Worm (Caenorhabditis elegans) whole organism, midembryonic: ENCODE measurements around the gene mth-1.

ENCODE experiments used
- T22C8.4 ChIP-seq: fragments of 200-800 bp; sonication (Bioruptor generic); IDR thresholded peaks from 2 replicates; pipeline ENCODE4 v1.3.6; 2022; ENCODE audit warnings: missing genetic modification characterization, missing compliant biosample characterization
- flt-1 ChIP-seq: fragments of 200-800 bp; sonication (Bioruptor generic); IDR thresholded peaks from 2 replicates; pipeline ENCODE4 v1.3.6; 2022; ENCODE audit warnings: missing genetic modification characterization, missing compliant biosample characterization
- klf-2 ChIP-seq: fragments of 200-800 bp; sonication (Bioruptor generic); conservative IDR thresholded peaks from 2 replicates; pipeline ENCODE4 v1.3.6; 2022; ENCODE audit warnings: missing genetic modification reagents, missing genetic modification characterization, missing compliant biosample characterization

DNA sequence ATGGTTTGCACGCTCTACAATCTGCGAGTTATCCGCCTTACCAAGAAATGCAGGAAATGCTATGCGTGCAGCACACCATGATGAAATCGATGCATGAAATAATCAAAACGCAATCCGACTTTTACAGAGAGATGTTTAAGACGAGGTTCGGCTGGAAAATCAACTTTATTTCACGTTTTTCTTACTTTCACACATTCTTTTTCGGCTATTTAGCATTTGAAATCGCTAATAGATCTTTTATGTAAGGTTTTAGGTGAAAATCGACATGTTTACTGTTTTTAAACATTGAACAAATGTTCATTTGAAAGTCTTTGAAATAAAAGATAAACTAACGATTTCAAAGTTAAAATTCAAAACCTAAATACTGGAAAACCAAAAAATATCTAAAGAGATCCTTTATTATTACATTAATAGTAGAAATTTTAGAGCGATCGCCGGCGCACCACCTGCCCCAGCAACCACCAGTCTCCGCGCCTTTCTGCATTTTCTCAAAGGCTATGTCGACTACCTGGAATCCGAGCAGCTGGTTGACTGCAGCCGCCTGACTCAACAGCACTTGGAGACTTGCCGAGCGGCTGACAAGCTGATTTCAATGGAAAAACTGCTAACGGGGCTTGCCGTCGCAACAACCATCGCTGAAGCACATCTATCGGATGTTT, 24.7 kb upstream of the mth-1 start:
- TF ChIP-seq klf-2 (GFP tag; lab: Robert Waterston, UW) (no peak), flt-1 (no peak), T22C8.4 (GFP tag; lab: Robert Waterston, UW) (no peak)
